Worm (Caenorhabditis elegans) whole organism, L2 larva: ENCODE measurements around the gene F56A8.4.
A peak's percentile ranks its signal among the peaks of the same experiment; 100 is the strongest.

Source experiments
- C34F6.9 ChIP-seq: fragments of 150-350 bp; optimal IDR thresholded peaks from 2 replicates; lab custom pipeline; 2014; ENCODE audit warnings: missing biosample characterization, missing genetic modification characterization
- F13H6.1 ChIP-seq: sonication (generic microtip); optimal IDR thresholded peaks from 2 replicates; lab custom pipeline; 2016; ENCODE audit warnings: missing genetic modification characterization, missing compliant biosample characterization
- R02D3.7 ChIP-seq: fragments of 150-350 bp; optimal IDR thresholded peaks from 2 replicates; lab custom pipeline; 2014; ENCODE audit warnings: missing biosample characterization, missing genetic modification characterization
- ZK546.5 ChIP-seq: sonication (generic microtip); optimal IDR thresholded peaks from 2 replicates; lab custom pipeline; 2017; ENCODE audit warnings: missing biosample characterization, missing genetic modification characterization
- alr-1 ChIP-seq: fragments of 150-350 bp; optimal IDR thresholded peaks from 2 replicates; lab custom pipeline; 2014; ENCODE audit warnings: missing biosample characterization, missing genetic modification characterization
- aly-2 ChIP-seq: fragments of 150-350 bp; optimal IDR thresholded peaks from 2 replicates; lab custom pipeline; 2014; ENCODE audit warnings: missing biosample characterization, missing genetic modification characterization
- ama-1 ChIP-seq: fragments of 150-350 bp; optimal IDR thresholded peaks from 2 replicates; lab custom pipeline; 2018; ENCODE audit warnings: inconsistent platforms
- blmp-1 ChIP-seq: sonication (generic microtip); optimal IDR thresholded peaks from 2 replicates; lab custom pipeline; 2017; ENCODE audit warnings: missing genetic modification characterization, mild to moderate bottlenecking, missing compliant biosample characterization, antibody characterized with exemption, moderate library complexity; ENCODE audit not compliant: insufficient read depth
- ceh-16 ChIP-seq: fragments of 150-350 bp; optimal IDR thresholded peaks from 2 replicates; lab custom pipeline; 2014; ENCODE audit warnings: missing biosample characterization, missing genetic modification characterization
- ceh-82 ChIP-seq: fragments of 150-350 bp; optimal IDR thresholded peaks from 2 replicates; lab custom pipeline; 2014; ENCODE audit warnings: missing biosample characterization, missing genetic modification characterization
- crh-2 ChIP-seq: sonication (generic microtip); optimal IDR thresholded peaks from 2 replicates; lab custom pipeline; 2017; ENCODE audit warnings: missing biosample characterization, missing genetic modification characterization
- dmd-4 ChIP-seq: sonication (generic microtip); optimal IDR thresholded peaks from 2 replicates; lab custom pipeline; 2017; ENCODE audit warnings: missing biosample characterization, missing genetic modification characterization
- egl-27 ChIP-seq: sonication (generic microtip); optimal IDR thresholded peaks from 3 replicates; lab custom pipeline; 2017; ENCODE audit warnings: missing biosample characterization, missing genetic modification reagents, missing genetic modification characterization
- elt-1 ChIP-seq: fragments of 150-350 bp; optimal IDR thresholded peaks from 2 replicates; lab custom pipeline; 2014; ENCODE audit warnings: missing biosample characterization, missing genetic modification characterization
- elt-3 ChIP-seq: sonication (generic microtip); optimal IDR thresholded peaks from 2 replicates; lab custom pipeline; 2017; ENCODE audit warnings: missing biosample characterization, missing genetic modification characterization
- fos-1 ChIP-seq: fragments of 150-350 bp; optimal IDR thresholded peaks from 2 replicates; lab custom pipeline; 2014; ENCODE audit warnings: missing biosample characterization, missing genetic modification characterization
- gmeb-1 ChIP-seq: fragments of 150-350 bp; optimal IDR thresholded peaks from 2 replicates; lab custom pipeline; 2014; ENCODE audit warnings: missing biosample characterization, missing genetic modification characterization
- lin-13 ChIP-seq: fragments of 150-350 bp; optimal IDR thresholded peaks from 2 replicates; lab custom pipeline; 2014; ENCODE audit warnings: missing biosample characterization, missing genetic modification reagents, missing genetic modification characterization
- lin-39 ChIP-seq: fragments of 150-350 bp; optimal IDR thresholded peaks from 2 replicates; lab custom pipeline; 2014; ENCODE audit warnings: missing biosample characterization, missing genetic modification reagents, missing genetic modification characterization
- lsy-2 ChIP-seq, 2 experiments: fragments of 150-350 bp in 1 of 2; sonication (generic microtip) in 1 of 2; optimal IDR thresholded peaks; 2 replicates each; lab custom pipeline; 2014 to 2017; ENCODE audit warnings: missing biosample characterization in 2 of 2, missing genetic modification characterization in 2 of 2
- mab-5 ChIP-seq: fragments of 150-350 bp; optimal IDR thresholded peaks from 2 replicates; lab custom pipeline; 2014; ENCODE audit warnings: missing biosample characterization, missing genetic modification characterization
- mbf-1 ChIP-seq: sonication (generic microtip); optimal IDR thresholded peaks from 2 replicates; lab custom pipeline; 2017; ENCODE audit warnings: missing biosample characterization, missing genetic modification characterization
- mdl-1 ChIP-seq, 2 experiments: fragments of 150-350 bp in 1 of 2; sonication (generic microtip) in 1 of 2; optimal IDR thresholded peaks; 2 replicates each; lab custom pipeline; 2017; ENCODE audit warnings: missing biosample characterization in 2 of 2, missing genetic modification characterization in 2 of 2
- nhr-10 ChIP-seq: sonication (generic microtip); optimal IDR thresholded peaks from 2 replicates; lab custom pipeline; 2017; ENCODE audit warnings: missing biosample characterization, missing genetic modification characterization
- nhr-11 ChIP-seq: fragments of 150-350 bp; optimal IDR thresholded peaks from 2 replicates; lab custom pipeline; 2014; ENCODE audit warnings: missing biosample characterization, missing genetic modification characterization
- nhr-12 ChIP-seq: fragments of 150-350 bp; optimal IDR thresholded peaks from 2 replicates; lab custom pipeline; 2014; ENCODE audit warnings: missing biosample characterization, missing genetic modification characterization
- nhr-21 ChIP-seq: fragments of 150-350 bp; optimal IDR thresholded peaks from 2 replicates; lab custom pipeline; 2014; ENCODE audit warnings: missing biosample characterization, missing genetic modification characterization
- nhr-23 ChIP-seq: fragments of 150-350 bp; optimal IDR thresholded peaks from 2 replicates; lab custom pipeline; 2014; ENCODE audit warnings: missing biosample characterization, missing genetic modification reagents, missing genetic modification characterization
- nhr-237 ChIP-seq: fragments of 150-350 bp; optimal IDR thresholded peaks from 2 replicates; lab custom pipeline; 2014; ENCODE audit warnings: missing biosample characterization, missing genetic modification characterization
- nhr-25 ChIP-seq: fragments of 150-350 bp; sonication (generic microtip); optimal IDR thresholded peaks from 3 replicates; lab custom pipeline; 2014; ENCODE audit warnings: missing biosample characterization, missing genetic modification characterization
- nhr-6 ChIP-seq: fragments of 150-350 bp; optimal IDR thresholded peaks from 2 replicates; lab custom pipeline; 2014; ENCODE audit warnings: missing biosample characterization, missing genetic modification characterization
- peb-1 ChIP-seq: fragments of 150-350 bp; optimal IDR thresholded peaks from 2 replicates; lab custom pipeline; 2014; ENCODE audit warnings: missing biosample characterization, missing genetic modification characterization
- skn-1 ChIP-seq: sonication (generic microtip); optimal IDR thresholded peaks from 2 replicates; lab custom pipeline; 2017; ENCODE audit warnings: missing biosample characterization, missing genetic modification characterization
- sma-3 ChIP-seq: sonication (generic microtip); optimal IDR thresholded peaks from 2 replicates; lab custom pipeline; 2016; ENCODE audit warnings: missing genetic modification reagents, missing genetic modification characterization, missing compliant biosample characterization
- sma-9 ChIP-seq, 2 experiments: fragments of 150-350 bp in 1 of 2; sonication (generic microtip) in 1 of 2; optimal IDR thresholded peaks; 2 replicates each; lab custom pipeline; 2014 to 2016; ENCODE audit warnings: missing genetic modification characterization in 2 of 2, mild to moderate bottlenecking in 1 of 2, missing biosample characterization in 1 of 2, missing compliant biosample characterization in 1 of 2, missing genetic modification reagents in 1 of 2, moderate library complexity in 1 of 2
- snpc-4 ChIP-seq: fragments of 150-350 bp; optimal IDR thresholded peaks from 2 replicates; lab custom pipeline; 2014; ENCODE audit warnings: missing biosample characterization, missing genetic modification characterization
- unc-39 ChIP-seq: fragments of 150-350 bp; optimal IDR thresholded peaks from 2 replicates; lab custom pipeline; 2014; ENCODE audit warnings: missing biosample characterization, missing genetic modification characterization
- unc-55 ChIP-seq: fragments of 150-350 bp; sonication (generic microtip); optimal IDR thresholded peaks from 3 replicates; lab custom pipeline; 2014; ENCODE audit warnings: missing biosample characterization, missing genetic modification reagents, missing genetic modification characterization
- unc-62 ChIP-seq: fragments of 150-350 bp; optimal IDR thresholded peaks from 2 replicates; lab custom pipeline; 2014; ENCODE audit warnings: missing biosample characterization, missing genetic modification reagents, missing genetic modification characterization
- zag-1 ChIP-seq: fragments of 150-350 bp; optimal IDR thresholded peaks from 2 replicates; lab custom pipeline; 2014; ENCODE audit warnings: missing biosample characterization, missing genetic modification characterization
- ztf-1 ChIP-seq: fragments of 200-800 bp; sonication (Bioruptor generic); conservative IDR thresholded peaks from 2 replicates; pipeline ENCODE4 v1.3.6; 2022; ENCODE audit warnings: missing genetic modification characterization, missing compliant biosample characterization
- ztf-11 ChIP-seq: sonication (generic microtip); optimal IDR thresholded peaks from 2 replicates; lab custom pipeline; 2017; ENCODE audit warnings: missing biosample characterization, missing genetic modification characterization
- ztf-4 ChIP-seq: fragments of 150-350 bp; optimal IDR thresholded peaks from 2 replicates; lab custom pipeline; 2014; ENCODE audit warnings: missing biosample characterization, missing genetic modification characterization

The F56A8.4 gene

ce11 chrIII:13260344-13260743 lies 2.7 kb upstream of the F56A8.4 start:
- no peak for TF ChIP-seq R02D3.7 (tag; lab: Kevin White, UChicago)
- no peak for TF ChIP-seq zag-1
- no peak for TF ChIP-seq ztf-4 (tag; lab: Kevin White, UChicago)
- TF ChIP-seq ZK546.5 (tag; lab: Kevin White, UChicago), result no peak
- TF ChIP-seq C34F6.9 (tag; lab: Kevin White, UChicago), result no peak
- no peak for TF ChIP-seq crh-2 (tag; lab: Kevin White, UChicago)
- no peak for TF ChIP-seq nhr-11
- no peak for TF ChIP-seq fos-1 (tag; lab: Kevin White, UChicago)
- TF ChIP-seq nhr-237, result no peak
- no peak for TF ChIP-seq alr-1
- TF ChIP-seq sma-3 (GFP tag; lab: Kevin White, UChicago), result no peak
- TF ChIP-seq dmd-4 (tag; lab: Kevin White, UChicago), result no peak
- TF ChIP-seq nhr-21 (tag; lab: Kevin White, UChicago), result no peak
- TF ChIP-seq mbf-1 (tag; lab: Kevin White, UChicago), result no peak
- no peak for TF ChIP-seq unc-39 (tag; lab: Kevin White, UChicago)
- TF ChIP-seq, all 48 proteins: peak for 0

DNA sequence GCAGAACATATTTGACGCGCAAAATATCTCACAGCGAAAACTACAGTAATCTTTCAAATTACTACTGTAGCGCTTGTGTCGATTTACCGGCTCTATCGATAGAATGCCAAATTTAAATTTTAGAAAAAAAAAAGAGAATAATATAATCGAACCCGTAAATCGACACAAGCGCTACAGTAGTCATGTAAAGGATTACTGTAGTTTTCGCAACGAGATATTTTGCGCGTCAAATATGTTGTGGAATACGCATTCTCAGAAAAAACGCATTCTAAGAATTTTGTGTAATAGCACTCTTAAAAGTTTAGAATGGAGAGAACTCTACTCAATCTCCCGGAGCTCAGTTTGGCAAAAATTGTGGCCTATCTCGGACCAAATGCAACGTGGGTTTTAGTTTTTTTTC lies 2.5 kb downstream of the F56A8.4 start, which contains the start of gene F56A8.5:
F56A8.5 (plus strand) TSS at position 301 of the 400 bp plus-strand sequence.
- TF ChIP-seq C34F6.9 (tag; lab: Kevin White, UChicago) (no peak), ZK546.5 (tag; lab: Kevin White, UChicago) (no peak), ceh-16 (tag; lab: Kevin White, UChicago) (no peak), nhr-21 (tag; lab: Kevin White, UChicago) (no peak), R02D3.7 (tag; lab: Kevin White, UChicago) (no peak), sma-3 (GFP tag; lab: Kevin White, UChicago) (no peak), unc-39 (tag; lab: Kevin White, UChicago) (no peak), aly-2 (tag; lab: Kevin White, UChicago) (no peak), elt-3 (tag; lab: Kevin White, UChicago) (no peak), sma-9 (GFP tag; optimal IDR thresholded peaks at IDR 0.05; lab: Kevin White, UChicago) (no peak), sma-9 (tag; optimal IDR thresholded peaks at IDR 0.05; lab: Kevin White, UChicago) (no peak), mbf-1 (tag; lab: Kevin White, UChicago) (no peak), unc-62 (no peak), blmp-1 (tag; lab: Kevin White, UChicago) (no peak), mab-5 (no peak), skn-1 (tag; lab: Kevin White, UChicago) (no peak), ztf-4 (tag; lab: Kevin White, UChicago) (no peak), gmeb-1 (no peak), elt-1 (no peak)

- TF ChIP-seq nhr-11 (no peak), nhr-12 (tag; lab: Kevin White, UChicago) (no peak), skn-1 (tag; lab: Kevin White, UChicago) (no peak), unc-62 (no peak), ama-1 (no peak), blmp-1 (tag; lab: Kevin White, UChicago) (no peak), unc-39 (tag; lab: Kevin White, UChicago) (no peak), dmd-4 (tag; lab: Kevin White, UChicago) (no peak)
These were observed 4.0 kb downstream of the F56A8.4 start for ce11 chrIII:13267046-13267445.

ce11 chrIII:13268856-13269255 lies 5.8 kb downstream of the F56A8.4 start, which contains the start of gene cpf-2:
cpf-2 (minus strand) TSS chrIII:13268883.
- TF ChIP-seq lsy-2 (tag; optimal IDR thresholded peaks at IDR 0.05; lab: Kevin White, UChicago) (peak; percentile 66 to 83), skn-1 (tag; lab: Kevin White, UChicago) (peak; percentile 39), zag-1 (no peak), snpc-4 (tag; lab: Kevin White, UChicago) (no peak), C34F6.9 (tag; lab: Kevin White, UChicago) (peak; percentile 80), gmeb-1 (peak; percentile 85), ama-1 (no peak), nhr-23 (no peak), sma-3 (GFP tag; lab: Kevin White, UChicago) (peak; percentile 76), nhr-11 (no peak), nhr-25 (tag; lab: Kevin White, UChicago) (peak; percentile 71), unc-62 (no peak), aly-2 (tag; lab: Kevin White, UChicago) (no peak), peb-1 (tag; lab: Kevin White, UChicago) (no peak), ztf-11 (peak; percentile 3), ztf-1 (GFP tag; lab: Robert Waterston, UW) (no peak), nhr-6 (peak; percentile 43), ztf-4 (tag; lab: Kevin White, UChicago) (no peak), elt-3 (tag; lab: Kevin White, UChicago) (no peak), nhr-10 (peak; percentile 27), unc-39 (tag; lab: Kevin White, UChicago) (no peak), egl-27 (tag; lab: Kevin White, UChicago) (no peak), nhr-12 (tag; lab: Kevin White, UChicago) (no peak), unc-55 (GFP tag; lab: Kevin White, UChicago) (peak; percentile 78), mdl-1 (tag; optimal IDR thresholded peaks at IDR 0.05; lab: Kevin White, UChicago) (no peak), ceh-82 (tag; lab: Kevin White, UChicago) (no peak), F13H6.1 (tag; lab: Kevin White, UChicago) (peak; percentile 84), sma-9 (GFP tag; optimal IDR thresholded peaks at IDR 0.05; lab: Kevin White, UChicago) (peak; percentile 74), sma-9 (tag; optimal IDR thresholded peaks at IDR 0.05; lab: Kevin White, UChicago) (no peak), lin-39 (tag; lab: Kevin White, UChicago) (no peak), elt-1 (no peak), lin-13 (GFP tag; lab: Kevin White, UChicago) (peak; percentile 77), mab-5 (no peak), nhr-21 (tag; lab: Kevin White, UChicago) (peak; percentile 77), ceh-16 (tag; lab: Kevin White, UChicago) (peak; percentile 70), nhr-237 (no peak)
